Fruit fly (Drosophila melanogaster): ENCODE measurements around the gene CG3436.
A peak's percentile ranks its signal among the peaks of the same experiment; 100 is the strongest.

The CG3436 gene

dm6 chr2L:155215-155712 is 565 bp upstream of the CG3436 start, which contains the start of gene Pus10:
TSS of gene Pus10 (minus strand) at chr2L:155305.
- TF ChIP-seq CG10669 (GFP tag; optimal IDR thresholded peaks at IDR 0.05) (no peak), cyc (GFP tag; optimal IDR thresholded peaks at IDR 0.05) (no peak), CG4318 (GFP tag; optimal IDR thresholded peaks at IDR 0.05) (no peak), Smox (GFP tag; optimal IDR thresholded peaks at IDR 0.05) (no peak), CG32006 (GFP tag; optimal IDR thresholded peaks at IDR 0.05) (no peak), CG6854 (GFP tag; optimal IDR thresholded peaks at IDR 0.05) (peak; percentile 23), Eip78C (GFP tag) (peak; percentile 51), topi (GFP tag; optimal IDR thresholded peaks at IDR 0.05) (no peak), CG11902 (GFP tag; optimal IDR thresholded peaks at IDR 0.05) (no peak), vri (GFP tag; optimal IDR thresholded peaks at IDR 0.05) (peak; percentile 96), dac (GFP tag; optimal IDR thresholded peaks at IDR 0.05) (no peak), CG8632 (GFP tag; optimal IDR thresholded peaks at IDR 0.05) (no peak)

dm6 chr2L:158649-159257 is 2.9 kb downstream of the CG3436 start, which contains the start of the genes CG33635 and spen:
TSS of gene CG33635 (minus strand) at chr2L:158664.
TSS of gene spen (plus strand) at chr2L:159032.
- TF ChIP-seq CG32006 (GFP tag; optimal IDR thresholded peaks at IDR 0.05) (no peak), pdm3 (GFP tag; optimal IDR thresholded peaks at IDR 0.05) (no peak), Smox (GFP tag; optimal IDR thresholded peaks at IDR 0.05) (no peak), Eip78C (GFP tag) (peak; percentile 84), achi (GFP tag; optimal IDR thresholded peaks at IDR 0.05) (no peak), Blimp-1 (GFP tag; optimal IDR thresholded peaks at IDR 0.05) (no peak), CG15336 (GFP tag; IDR thresholded peaks at IDR 0.05) (no peak), fkh (GFP tag; optimal IDR thresholded peaks at IDR 0.05) (peak; percentile 76), net (GFP tag; optimal IDR thresholded peaks at IDR 0.05) (peak; percentile 41), acj6 (GFP tag; optimal IDR thresholded peaks at IDR 0.05) (no peak), CG4318 (GFP tag; optimal IDR thresholded peaks at IDR 0.05) (no peak), eg (GFP tag; IDR thresholded peaks at IDR 0.05) (no peak), CG6854 (GFP tag; optimal IDR thresholded peaks at IDR 0.05) (peak; percentile 59), dsx (GFP tag; optimal IDR thresholded peaks at IDR 0.05; ENCODE audit: poor library complexity, severe bottlenecking) (peak; percentile 71), CG10631 (GFP tag; optimal IDR thresholded peaks at IDR 0.05) (no peak), Gug (GFP tag; IDR thresholded peaks at IDR 0.05) (no peak), CG16779 (tag; optimal IDR thresholded peaks at IDR 0.05) (peak; percentile 53), CG11762 (GFP tag; optimal IDR thresholded peaks at IDR 0.05; ENCODE audit: insufficient read depth) (peak; percentile 20), spab (GFP tag; optimal IDR thresholded peaks at IDR 0.05) (no peak), CG3032 (tag; optimal IDR thresholded peaks at IDR 0.05) (no peak), topi (GFP tag; optimal IDR thresholded peaks at IDR 0.05) (peak; percentile 35), Eip93F (GFP tag; optimal IDR thresholded peaks at IDR 0.05) (peak; percentile 52), CG6792 (GFP tag; optimal IDR thresholded peaks at IDR 0.05) (no peak), fd85E (GFP tag; optimal IDR thresholded peaks at IDR 0.05) (peak; percentile 50), Hr4 (GFP tag; optimal IDR thresholded peaks at IDR 0.05) (no peak), CG10669 (GFP tag; optimal IDR thresholded peaks at IDR 0.05) (no peak), OdsH (GFP tag; optimal IDR thresholded peaks at IDR 0.05) (no peak), fd59A (GFP tag; optimal IDR thresholded peaks at IDR 0.05) (no peak), CG34406 (GFP tag; optimal IDR thresholded peaks at IDR 0.05) (no peak), Sox102F (GFP tag; optimal IDR thresholded peaks at IDR 0.05) (no peak), Sox14 (GFP tag; optimal IDR thresholded peaks at IDR 0.05) (peak; percentile 62), Ets21C (GFP tag; optimal IDR thresholded peaks at IDR 0.05) (no peak), Hr39 (GFP tag; optimal IDR thresholded peaks at IDR 0.05) (no peak), CG6276 (GFP tag; optimal IDR thresholded peaks at IDR 0.05) (no peak), Sox15 (GFP tag; optimal IDR thresholded peaks at IDR 0.05) (no peak), CG9139 (GFP tag; optimal IDR thresholded peaks at IDR 0.05) (peak; percentile 24), ss (GFP tag; optimal IDR thresholded peaks at IDR 0.05) (peak; percentile 13 to 48), CG7368 (GFP tag; optimal IDR thresholded peaks at IDR 0.05) (peak; percentile 1), CG31627 (GFP tag; optimal IDR thresholded peaks at IDR 0.05) (no peak), esn (GFP tag; optimal IDR thresholded peaks at IDR 0.05) (peak; percentile 58), vri (GFP tag; optimal IDR thresholded peaks at IDR 0.05) (peak; percentile 82), CG11902 (GFP tag; optimal IDR thresholded peaks at IDR 0.05) (no peak), Ets96B (tag; optimal IDR thresholded peaks at IDR 0.05) (peak; percentile 37), lz (GFP tag; optimal IDR thresholded peaks at IDR 0.05) (no peak), CG8319 (GFP tag; optimal IDR thresholded peaks at IDR 0.05) (no peak)

Data from whole organism, prepupa.